Fruit fly (Drosophila melanogaster): ENCODE results near the gene IntS12.
A peak's percentile ranks its signal among the peaks of the same experiment; 100 is the strongest.

IntS12 gene

DNA sequence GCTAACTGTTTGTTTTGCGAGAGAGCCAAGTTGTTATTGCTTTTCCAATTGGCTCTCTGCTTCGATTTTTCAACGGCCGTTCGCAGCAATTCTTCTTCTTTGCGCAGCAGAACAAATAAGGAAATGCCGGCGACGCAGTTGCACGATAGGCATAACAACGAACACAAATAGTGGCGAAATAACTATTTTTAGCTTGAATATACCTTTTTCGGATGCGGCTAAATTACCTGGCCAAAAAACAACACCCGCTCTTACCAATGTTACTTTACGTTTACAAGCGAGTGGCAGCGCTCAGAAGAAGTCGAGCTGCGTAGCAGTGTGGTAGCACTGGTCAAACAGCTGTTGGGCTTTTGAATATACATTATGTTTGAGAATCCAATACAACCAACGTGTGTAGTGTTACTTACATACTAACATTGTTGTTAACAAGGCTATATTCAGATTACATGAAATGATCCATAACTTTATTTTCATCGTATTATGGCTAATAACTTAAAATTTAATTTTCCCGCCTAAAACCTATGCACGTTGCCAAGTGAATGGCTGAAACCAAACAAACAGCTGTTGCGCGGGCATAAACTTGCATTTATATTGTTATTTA, at the start of gene IntS12, which contains the start of gene Lerp (continued):
- TF ChIP-seq CG34422 (GFP tag; IDR thresholded peaks at IDR 0.05) = peak; percentile 25; the same call in 1 of the 3 replicates
- peak in 1 of 2 experiments; percentile 46 for TF ChIP-seq insv (GFP tag; optimal IDR thresholded peaks at IDR 0.05)
- no peak for TF ChIP-seq Rfx (GFP tag; IDR thresholded peaks at IDR 0.05)
- TF ChIP-seq gfzf (GFP tag; optimal IDR thresholded peaks at IDR 0.05) = peak; percentile 34
- TF ChIP-seq CG5245 (GFP tag; optimal IDR thresholded peaks at IDR 0.05) = no peak
- no peak for TF ChIP-seq CG11398 (GFP tag; optimal IDR thresholded peaks at IDR 0.05)
- no peak for TF ChIP-seq CG4424 (GFP tag; optimal IDR thresholded peaks at IDR 0.05)
- peak; percentile 17 for TF ChIP-seq CG2712 (tag; optimal IDR thresholded peaks at IDR 0.05)
- TF ChIP-seq vnd (GFP tag; IDR thresholded peaks at IDR 0.05; ENCODE audit: partially characterized antibody) = no peak
- TF ChIP-seq CG13624 (GFP tag; optimal IDR thresholded peaks at IDR 0.05) = no peak
- TF ChIP-seq amos (GFP tag; IDR thresholded peaks at IDR 0.05; ENCODE audit: partially characterized antibody) = peak; percentile 17; the same call in 1 of the 2 replicates
- TF ChIP-seq sug (tag; optimal IDR thresholded peaks at IDR 0.05) = peak; percentile 12
- no peak for TF ChIP-seq lmd (GFP tag; IDR thresholded peaks at IDR 0.05)
- no peak for TF ChIP-seq esg (GFP tag; conservative IDR thresholded peaks at IDR 0.05)
- TF ChIP-seq Vsx1 (GFP tag; optimal IDR thresholded peaks at IDR 0.05) = peak; percentile 15
- TF ChIP-seq row (GFP tag; IDR thresholded peaks at IDR 0.05) = no peak
- TF ChIP-seq lilli (GFP tag; optimal IDR thresholded peaks at IDR 0.05) = no peak
- TF ChIP-seq ERR (GFP tag; optimal IDR thresholded peaks at IDR 0.05) = no peak
- TF ChIP-seq CG10543 (GFP tag; optimal IDR thresholded peaks at IDR 0.05) = no peak
- TF ChIP-seq pzg (GFP tag; optimal IDR thresholded peaks at IDR 0.05) = peak; percentile 63
- peak; percentile 28 for TF ChIP-seq Camta (GFP tag; optimal IDR thresholded peaks at IDR 0.05)
- no peak for TF ChIP-seq CG17328 (GFP tag; IDR thresholded peaks at IDR 0.05)
- TF ChIP-seq CG1792 (GFP tag; optimal IDR thresholded peaks at IDR 0.05) = no peak
- TF ChIP-seq CG14710 (tag; optimal IDR thresholded peaks at IDR 0.05) = peak; percentile 99
- TF ChIP-seq Sin3A (optimal IDR thresholded peaks at IDR 0.05) = peak; percentile 81
- TF ChIP-seq tup (GFP tag; optimal IDR thresholded peaks at IDR 0.05) = no peak
- TF ChIP-seq onecut (GFP tag; IDR thresholded peaks at IDR 0.05) = peak; percentile 98
- peak; percentile 64 for TF ChIP-seq sens (GFP tag)
- TF ChIP-seq nmo (GFP tag; optimal IDR thresholded peaks at IDR 0.05) = peak; percentile 36
- TF ChIP-seq Med (GFP tag) = peak; percentile 63
- TF ChIP-seq CG15514 (GFP tag; optimal IDR thresholded peaks at IDR 0.05) = peak; percentile 15
- TF ChIP-seq CG13287 (GFP tag; IDR thresholded peaks at IDR 0.05; ENCODE audit: partially characterized antibody) = peak; percentile 37; the same call in 1 of the 2 replicates
- TF ChIP-seq kni (GFP tag; optimal IDR thresholded peaks at IDR 0.05) = no peak
- TF ChIP-seq pum (GFP tag; optimal IDR thresholded peaks at IDR 0.05) = no peak
- TF ChIP-seq E2f1 (GFP tag; IDR thresholded peaks at IDR 0.05) = peak; percentile 27; the same call in 1 of the 2 replicates
- TF ChIP-seq pnt (GFP tag; optimal IDR thresholded peaks at IDR 0.05) = no peak
- TF ChIP-seq MBD-R2 (GFP tag; IDR thresholded peaks at IDR 0.05) = peak; percentile 90
- no peak for TF ChIP-seq D19A (tag; optimal IDR thresholded peaks at IDR 0.05)
- TF ChIP-seq trem (tag; optimal IDR thresholded peaks at IDR 0.05) = peak; percentile 92
- no peak for TF ChIP-seq Aef1 (GFP tag; IDR thresholded peaks at IDR 0.05)
- TF ChIP-seq chinmo (GFP tag; IDR thresholded peaks at IDR 0.05; ENCODE audit: partially characterized antibody) = 0 out of 4 replicates have a peak, but pooled peaks have one; percentile 31
- TF ChIP-seq CG16813 (GFP tag; IDR thresholded peaks at IDR 0.05; ENCODE audit: partially characterized antibody) = peak; percentile 39; the same call in 1 of the 3 replicates
- peak; percentile 65 for TF ChIP-seq scrt (GFP tag; optimal IDR thresholded peaks at IDR 0.05)
- no peak for TF ChIP-seq Fer2 (tag; optimal IDR thresholded peaks at IDR 0.05)
- TF ChIP-seq Ets97D (GFP tag; optimal IDR thresholded peaks at IDR 0.05) = peak; percentile 62
- TF ChIP-seq CG12155 (GFP tag; optimal IDR thresholded peaks at IDR 0.05) = no peak
- TF ChIP-seq dan (GFP tag; IDR thresholded peaks at IDR 0.05) = no peak
- TF ChIP-seq CG2875 (GFP tag; optimal IDR thresholded peaks at IDR 0.05) = no peak
- TF ChIP-seq Elba2 (GFP tag; optimal IDR thresholded peaks at IDR 0.05) = peak; percentile 90
- no peak for TF ChIP-seq gt (GFP tag; IDR thresholded peaks at IDR 0.05)

Measured in whole organism, embryonic.